Fruit fly (Drosophila melanogaster): Measurements from ENCODE around the gene CG8132.

CG8132 gene

DNA sequence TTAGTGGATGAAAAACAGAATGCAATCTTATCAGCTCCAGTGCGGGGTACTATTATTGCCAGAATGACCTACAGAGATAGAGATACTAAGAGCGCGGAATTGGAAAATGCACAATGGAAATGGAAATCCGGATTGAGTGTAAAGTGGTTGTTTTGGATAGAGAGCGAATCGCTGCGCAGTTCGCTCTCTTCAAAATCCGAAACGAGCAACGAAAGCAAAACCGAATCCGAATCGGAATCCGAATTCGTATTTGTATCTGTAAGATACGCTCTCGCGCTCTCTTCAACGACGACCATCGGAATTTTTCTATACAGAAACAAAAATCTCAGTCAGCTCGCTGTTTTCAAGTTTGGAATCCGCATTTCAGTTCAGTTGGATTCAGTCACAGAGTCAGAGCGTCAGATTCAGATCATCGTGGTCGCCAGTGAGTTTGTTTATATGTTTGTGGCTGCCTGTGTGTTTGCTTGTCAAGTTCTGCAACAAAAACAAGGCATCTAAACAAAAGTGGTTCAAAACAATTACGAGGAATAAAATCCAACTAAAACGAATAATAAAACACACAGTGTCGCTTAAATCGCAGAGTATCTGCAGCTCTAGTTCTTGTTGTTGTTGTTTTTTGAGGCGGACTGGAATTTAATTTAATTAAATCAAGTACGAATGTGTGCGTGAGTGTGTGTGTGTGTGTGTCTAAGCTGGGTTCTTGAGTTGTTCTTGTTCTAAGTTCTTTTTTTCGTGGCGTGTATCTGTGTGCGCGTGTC, 16.5 kb downstream of the CG8132 start, which contains the start of gene ps:
TSS of gene ps (plus strand) at position 364 of the 758 bp plus-strand sequence.
- peak; percentile 53 for TF ChIP-seq CG17801 (GFP tag; optimal IDR thresholded peaks at IDR 0.05; ENCODE audit: partially characterized antibody)

- no peak for TF ChIP-seq CG17801 (GFP tag; optimal IDR thresholded peaks at IDR 0.05; ENCODE audit: partially characterized antibody)
Measured at dm6 chr3R:9418373-9419299, 17.3 kb downstream of the CG8132 start.

DNA sequence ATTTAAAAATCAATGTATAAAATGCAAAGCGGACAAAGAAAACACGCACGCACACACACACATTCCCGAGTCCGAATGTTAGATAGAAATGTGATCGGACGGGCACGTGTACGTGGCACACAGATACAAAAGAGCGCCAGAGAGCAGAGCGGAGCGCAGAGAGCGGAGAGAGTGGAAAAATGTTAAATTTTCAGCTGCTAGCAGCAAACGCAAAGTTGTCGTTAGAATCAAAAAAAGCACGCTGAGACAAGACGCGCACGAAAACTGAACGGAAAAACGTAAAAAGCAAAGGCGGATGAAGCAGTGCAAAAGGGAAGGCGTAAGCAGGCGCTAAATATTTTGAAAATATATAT, 18.0 kb downstream of the CG8132 start:
- TF ChIP-seq CG17801 (GFP tag; optimal IDR thresholded peaks at IDR 0.05; ENCODE audit: partially characterized antibody) = peak; percentile 40

dm6 chr3R:9420439-9421234, 19.3 kb downstream of the CG8132 start:
- no peak for TF ChIP-seq CG17801 (GFP tag; optimal IDR thresholded peaks at IDR 0.05; ENCODE audit: partially characterized antibody)

dm6 chr3R:9422338-9422737, 21.0 kb downstream of the CG8132 start:
- TF ChIP-seq CG17801 (GFP tag; optimal IDR thresholded peaks at IDR 0.05; ENCODE audit: partially characterized antibody) = peak; percentile 21

- no peak for TF ChIP-seq CG17801 (GFP tag; optimal IDR thresholded peaks at IDR 0.05; ENCODE audit: partially characterized antibody)
Measured at dm6 chr3R:9424061-9424665, 22.9 kb downstream of the CG8132 start.

- TF ChIP-seq CG17801 (GFP tag; optimal IDR thresholded peaks at IDR 0.05; ENCODE audit: partially characterized antibody) = no peak
Measured at dm6 chr3R:9427328-9427727, 26.0 kb downstream of the CG8132 start.

dm6 chr3R:9428189-9428699, 26.9 kb downstream of the CG8132 start:
- TF ChIP-seq CG17801 (GFP tag; optimal IDR thresholded peaks at IDR 0.05; ENCODE audit: partially characterized antibody) = peak; percentile 10

DNA sequence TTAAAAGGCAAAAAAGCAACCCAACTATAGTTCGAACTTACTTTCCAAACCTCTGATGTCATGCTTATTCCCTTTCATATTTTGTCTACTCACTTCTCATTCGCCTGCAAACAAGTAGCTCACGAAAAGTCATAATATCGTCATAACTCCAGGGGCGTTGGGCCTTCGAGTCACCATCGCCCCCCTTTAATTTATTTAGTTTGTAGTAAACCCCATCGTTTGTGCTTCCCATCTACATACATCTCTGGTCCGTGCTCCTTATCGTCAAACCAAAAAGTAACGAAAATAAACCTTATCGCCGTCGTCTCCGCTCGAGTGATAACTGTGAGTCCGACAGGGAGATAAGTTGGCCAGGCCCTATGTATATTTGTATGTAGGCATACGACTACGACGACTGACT, 27.7 kb downstream of the CG8132 start:
- TF ChIP-seq CG17801 (GFP tag; optimal IDR thresholded peaks at IDR 0.05; ENCODE audit: partially characterized antibody) = peak; percentile 22

dm6 chr3R:9430344-9431253, 29.3 kb downstream of the CG8132 start:
- no peak for TF ChIP-seq CG17801 (GFP tag; optimal IDR thresholded peaks at IDR 0.05; ENCODE audit: partially characterized antibody)

DNA sequence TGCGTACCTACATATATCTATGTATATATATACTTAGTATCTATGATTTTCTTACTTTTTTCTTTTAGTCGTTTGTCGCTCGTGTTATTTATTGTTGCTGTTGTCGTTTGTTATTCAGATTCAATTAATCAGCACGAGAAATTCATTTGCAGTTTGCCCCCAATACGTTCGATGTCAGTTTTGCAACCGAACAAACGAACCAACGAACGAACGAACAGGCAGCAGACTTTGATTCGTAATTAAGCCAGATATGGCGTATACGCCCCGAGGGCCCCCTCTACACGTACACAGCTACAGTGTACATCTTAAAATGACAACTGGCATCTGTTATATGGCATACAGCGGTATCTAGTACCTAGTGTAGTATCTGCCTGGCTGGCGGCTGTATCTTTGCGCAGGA, 32.0 kb downstream of the CG8132 start:
- no peak for TF ChIP-seq CG17801 (GFP tag; optimal IDR thresholded peaks at IDR 0.05; ENCODE audit: partially characterized antibody)

DNA sequence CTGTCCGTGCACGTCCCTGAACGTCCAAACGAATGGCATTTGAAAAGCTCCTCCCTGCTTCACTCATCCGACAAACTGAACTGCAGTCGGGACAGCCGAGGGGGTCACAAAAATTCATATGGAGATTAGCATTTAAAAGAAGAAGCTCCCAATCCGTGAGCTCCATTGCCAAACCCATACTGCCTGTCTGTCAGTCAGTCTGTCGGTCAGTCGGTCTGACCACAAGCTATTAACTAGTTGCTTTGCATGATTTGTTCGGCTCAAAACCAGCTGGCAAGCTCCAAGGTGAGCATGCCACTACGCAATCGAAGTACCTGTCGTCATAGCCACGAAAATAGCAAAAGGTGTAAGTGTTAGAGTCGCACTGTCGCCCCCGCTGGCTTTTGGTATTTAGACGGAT, 32.5 kb downstream of the CG8132 start:
- TF ChIP-seq CG17801 (GFP tag; optimal IDR thresholded peaks at IDR 0.05; ENCODE audit: partially characterized antibody) = no peak

DNA sequence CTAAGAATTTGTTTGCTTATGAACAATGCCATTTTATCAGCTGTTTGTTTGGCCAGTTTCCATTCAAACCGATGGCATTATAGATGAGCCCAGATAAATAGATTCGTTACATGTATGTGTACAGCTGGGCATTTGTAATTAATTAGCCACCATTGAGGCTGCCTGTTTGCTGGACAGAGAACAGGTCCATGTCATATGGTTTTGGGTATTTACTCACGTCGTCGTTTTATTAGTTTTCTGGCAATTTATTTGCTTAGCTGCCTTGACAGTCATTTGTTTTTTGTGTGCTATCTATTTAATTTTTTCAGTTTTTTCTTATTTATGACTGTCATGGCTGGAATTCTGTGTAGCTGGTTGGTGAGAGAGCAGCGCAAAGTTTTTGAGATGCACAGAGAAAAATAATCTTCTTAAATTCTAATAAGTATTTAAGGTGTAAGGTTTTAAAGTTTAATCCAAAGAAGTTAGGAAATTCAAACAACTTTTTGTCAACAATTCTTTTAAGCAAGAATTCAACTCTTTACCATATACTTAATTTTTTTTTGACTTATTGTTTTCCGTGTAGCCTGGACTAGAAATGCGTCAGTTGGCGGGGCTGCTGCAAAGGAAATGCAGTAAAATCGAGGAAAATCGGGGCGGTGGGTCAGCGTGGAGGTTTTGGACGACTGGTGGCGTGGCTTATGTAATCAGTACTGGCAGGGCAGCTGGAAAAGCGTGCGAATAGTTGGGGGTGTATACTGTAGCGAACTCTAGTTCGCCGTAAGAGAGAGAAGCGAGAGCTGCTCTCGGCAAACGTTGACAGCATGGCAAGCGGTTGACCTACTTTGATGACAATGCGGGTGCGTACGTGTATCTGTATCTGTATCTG, 33.5 kb downstream of the CG8132 start:
- no peak for TF ChIP-seq CG17801 (GFP tag; optimal IDR thresholded peaks at IDR 0.05; ENCODE audit: partially characterized antibody)
